Worm (Caenorhabditis elegans): ENCODE measurements around the gene Y97E10AR.1.

The Y97E10AR.1 gene

DNA sequence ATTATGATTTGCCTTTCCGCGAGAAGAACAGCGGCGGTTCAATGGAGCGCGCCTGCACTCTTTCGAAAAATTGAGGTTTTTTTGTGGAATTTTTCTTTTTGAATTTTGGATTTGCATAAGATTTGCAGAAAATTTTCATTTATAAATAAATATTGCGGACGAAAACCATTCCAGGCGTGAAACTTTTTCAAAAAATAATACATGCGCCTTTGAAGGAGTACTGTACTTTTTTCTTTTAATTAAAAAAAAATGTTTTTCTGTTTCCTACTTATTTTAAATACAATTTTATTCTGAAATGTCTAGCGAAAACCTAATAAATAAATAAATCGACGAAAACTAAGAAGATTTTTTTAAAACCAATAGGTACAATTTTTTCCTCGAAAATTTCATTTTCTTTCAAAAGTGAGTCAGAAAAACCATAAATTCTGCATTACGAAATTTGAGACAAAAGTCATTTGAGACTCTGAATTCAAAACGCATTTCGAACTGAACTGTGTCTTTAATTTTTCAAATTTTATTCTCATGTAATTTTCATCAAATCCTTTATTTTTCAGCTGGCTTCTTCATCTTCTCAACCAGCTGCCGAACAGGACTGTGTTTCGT lies 20.2 kb upstream of the Y97E10AR.1 start, which contains the start of gene F26D11.1:
TSS of gene F26D11.1 (plus strand) at position 553 of the 603 bp plus-strand sequence.
- TF ChIP-seq madf-6 (GFP tag; IDR thresholded peaks at IDR 0.05) (peak; percentile 82), rec-8 (tag; optimal IDR thresholded peaks at IDR 0.05) (no peak), C17E4.6 (GFP tag; IDR thresholded peaks at IDR 0.05) (no peak), gei-17 (GFP tag; optimal IDR thresholded peaks at IDR 0.05) (no peak), ccch-3 (GFP tag; optimal IDR thresholded peaks at IDR 0.05) (no peak), mcd-1 (GFP tag; IDR thresholded peaks at IDR 0.05) (no peak), lsl-1 (GFP tag; optimal IDR thresholded peaks at IDR 0.05) (peak; percentile 74), madf-8 (GFP tag; conservative IDR thresholded peaks at IDR 0.05) (peak; percentile 87), F23B12.7 (tag; optimal IDR thresholded peaks at IDR 0.05; ENCODE audit: insufficient read depth) (no peak), Y53F4B.3 (GFP tag; IDR thresholded peaks at IDR 0.05) (no peak), xnd-1 (tag; optimal IDR thresholded peaks at IDR 0.05) (peak; percentile 77)

DNA sequence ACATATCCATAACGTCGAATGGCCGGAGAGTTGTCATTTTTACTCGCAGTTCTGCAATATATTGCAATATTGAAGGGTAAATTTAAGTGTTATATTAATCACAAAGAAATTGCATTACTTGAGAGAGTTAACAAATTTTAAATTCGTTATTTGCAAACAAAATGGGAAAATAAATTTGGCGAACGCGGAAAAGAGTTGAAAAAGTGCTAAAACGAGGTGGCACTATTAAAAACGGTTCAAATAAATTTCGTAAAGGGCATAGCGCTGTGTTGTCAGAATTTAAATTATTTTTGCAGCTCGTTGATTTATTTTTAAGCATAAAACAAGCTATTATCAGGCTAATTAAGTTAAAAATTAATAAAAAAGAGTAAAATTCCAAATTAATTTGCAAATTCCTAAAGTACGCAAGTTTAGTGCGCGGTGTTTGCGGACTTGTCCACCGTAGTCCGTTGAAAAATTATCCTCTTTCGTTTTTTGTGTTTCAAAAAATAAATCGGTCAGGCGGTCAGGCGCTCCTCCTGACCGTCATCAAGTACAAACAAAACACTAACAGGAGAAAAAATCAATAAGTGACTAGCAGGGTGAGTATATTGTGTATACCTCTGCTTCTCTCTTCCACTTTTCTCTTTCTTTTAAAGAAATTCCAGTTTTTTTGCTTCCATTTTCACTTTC lies 17.7 kb upstream of the Y97E10AR.1 start, which contains the start of the genes natb-1 and abhd-12:
TSS of gene natb-1 (minus strand) at position 51 of the 672 bp plus-strand sequence.
TSS of gene abhd-12 (plus strand) at position 499 of the 672 bp plus-strand sequence.
- TF ChIP-seq madf-8 (GFP tag; conservative IDR thresholded peaks at IDR 0.05) (no peak), repo-1 (tag; optimal IDR thresholded peaks at IDR 0.05) (no peak), lsl-1 (GFP tag; optimal IDR thresholded peaks at IDR 0.05) (peak; percentile 57), attf-5 (GFP tag; optimal IDR thresholded peaks at IDR 0.05) (peak; percentile 91), lin-54 (GFP tag; optimal IDR thresholded peaks at IDR 0.05) (peak; percentile 1), cebp-1 (GFP tag; IDR thresholded peaks at IDR 0.05) (no peak), cebp-1 (tag; optimal IDR thresholded peaks at IDR 0.05) (peak; percentile 46), nhr-80 (tag; optimal IDR thresholded peaks at IDR 0.05) (peak; percentile 22), nfyb-1 (GFP tag; IDR thresholded peaks at IDR 0.05) (no peak), ztf-18 (tag; optimal IDR thresholded peaks at IDR 0.05) (peak; percentile 3), hmg-20 (GFP tag; IDR thresholded peaks at IDR 0.05) (no peak), snpc-4 (GFP tag; optimal IDR thresholded peaks at IDR 0.05) (no peak), snpc-4 (tag; optimal IDR thresholded peaks at IDR 0.05) (peak in 2 of 4 experiments; percentile 18 to 19), F23B12.7 (tag; optimal IDR thresholded peaks at IDR 0.05; ENCODE audit: insufficient read depth) (peak; percentile 10), hsf-1 (GFP tag; IDR thresholded peaks at IDR 0.05) (no peak), unc-130 (GFP tag; optimal IDR thresholded peaks at IDR 0.05) (no peak), rec-8 (tag; optimal IDR thresholded peaks at IDR 0.05) (no peak), nfya-2 (GFP tag; IDR thresholded peaks at IDR 0.05) (no peak), lag-1 (GFP tag; IDR thresholded peaks at IDR 0.05) (no peak), nhr-27 (tag; optimal IDR thresholded peaks at IDR 0.05) (no peak)

ce11 chrV:7985860-7986259 lies 15.4 kb upstream of the Y97E10AR.1 start, which contains the start of gene Y97E10AL.1:
TSS of gene Y97E10AL.1 (plus strand) at chrV:7986160.
- TF ChIP-seq mel-28 (tag; optimal IDR thresholded peaks at IDR 0.05; ENCODE audit: borderline replicate concordance), result no peak
- TF ChIP-seq snpc-1.1 (tag; optimal IDR thresholded peaks at IDR 0.05; ENCODE audit: insufficient read depth), result no peak
- no peak for TF ChIP-seq zfh-2 (GFP tag; conservative IDR thresholded peaks at IDR 0.05)
- TF ChIP-seq ekl-4 (GFP tag; IDR thresholded peaks at IDR 0.05), result no peak
- no peak for TF ChIP-seq ztf-6 (GFP tag; IDR thresholded peaks at IDR 0.05)
- TF ChIP-seq madf-10 (tag; optimal IDR thresholded peaks at IDR 0.05), result no peak
- TF ChIP-seq mcd-1 (GFP tag; IDR thresholded peaks at IDR 0.05), result no peak

All from whole organism, young adult.